Fruit fly (Drosophila melanogaster) whole organism, larva: Measurements from ENCODE around the gene Prosbeta2R2.

ENCODE experiments used
- noc ChIP-seq: fragments of 200-800 bp; sonication (Bioruptor generic); optimal IDR thresholded peaks from 3 replicates; lab custom pipeline; 2019; ENCODE audit warnings: missing biosample characterization, mild to moderate bottlenecking, missing genetic modification characterization, moderate library complexity

Prosbeta2R2 gene

dm6 chr3R:5219466-5219865, at the start of gene Prosbeta2R2, which contains the start of gene CG1116:
Gene Prosbeta2R2, minus strand, starts transcription at chr3R:5219528.
Gene CG1116, plus strand, starts transcription at chr3R:5219657.
- no peak for TF ChIP-seq noc (tag; lab: Kevin White, UChicago)

DNA sequence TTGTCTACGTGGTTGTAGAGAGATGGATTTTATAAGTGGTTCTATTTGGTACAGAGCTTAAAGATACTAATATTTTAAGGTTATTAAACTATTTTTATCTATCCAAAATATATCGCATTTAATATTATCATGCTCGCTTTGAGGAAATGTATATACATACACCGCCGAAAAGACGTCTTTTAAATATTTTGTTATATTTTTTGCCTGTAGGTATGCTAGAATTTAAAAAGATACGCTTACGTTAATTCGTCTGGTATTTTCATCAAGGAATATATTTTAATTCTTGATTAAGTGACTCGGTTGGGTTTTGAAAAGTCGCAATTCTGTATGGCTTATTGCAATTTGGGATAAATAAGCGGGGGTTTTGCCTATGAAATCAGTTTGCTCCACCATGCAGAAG, 49.2 kb upstream of the Prosbeta2R2 start:
- no peak for TF ChIP-seq noc (tag; lab: Kevin White, UChicago)

DNA sequence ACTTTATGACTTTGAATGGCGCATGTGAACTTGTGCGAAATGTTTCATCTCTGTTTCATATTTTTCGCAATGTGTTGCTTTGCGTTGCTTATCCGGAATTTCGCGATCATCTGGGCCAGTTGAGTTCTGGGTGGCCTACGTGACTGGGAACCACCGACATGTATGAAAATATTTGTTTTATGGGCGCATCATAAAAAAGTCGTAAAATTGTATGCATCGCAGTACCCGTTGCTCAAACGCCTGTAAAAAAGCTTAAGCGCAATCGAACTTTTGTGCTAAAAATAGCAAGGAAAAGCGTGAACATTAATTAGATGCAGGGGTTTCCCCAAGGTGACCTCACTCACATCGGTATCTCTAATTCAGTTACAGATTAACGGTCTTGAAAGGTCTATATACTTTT, 47.0 kb upstream of the Prosbeta2R2 start:
- TF ChIP-seq noc (tag; lab: Kevin White, UChicago), result no peak

dm6 chr3R:5264251-5265098, 45.1 kb upstream of the Prosbeta2R2 start:
- TF ChIP-seq noc (tag; lab: Kevin White, UChicago), result peak; percentile 72

DNA sequence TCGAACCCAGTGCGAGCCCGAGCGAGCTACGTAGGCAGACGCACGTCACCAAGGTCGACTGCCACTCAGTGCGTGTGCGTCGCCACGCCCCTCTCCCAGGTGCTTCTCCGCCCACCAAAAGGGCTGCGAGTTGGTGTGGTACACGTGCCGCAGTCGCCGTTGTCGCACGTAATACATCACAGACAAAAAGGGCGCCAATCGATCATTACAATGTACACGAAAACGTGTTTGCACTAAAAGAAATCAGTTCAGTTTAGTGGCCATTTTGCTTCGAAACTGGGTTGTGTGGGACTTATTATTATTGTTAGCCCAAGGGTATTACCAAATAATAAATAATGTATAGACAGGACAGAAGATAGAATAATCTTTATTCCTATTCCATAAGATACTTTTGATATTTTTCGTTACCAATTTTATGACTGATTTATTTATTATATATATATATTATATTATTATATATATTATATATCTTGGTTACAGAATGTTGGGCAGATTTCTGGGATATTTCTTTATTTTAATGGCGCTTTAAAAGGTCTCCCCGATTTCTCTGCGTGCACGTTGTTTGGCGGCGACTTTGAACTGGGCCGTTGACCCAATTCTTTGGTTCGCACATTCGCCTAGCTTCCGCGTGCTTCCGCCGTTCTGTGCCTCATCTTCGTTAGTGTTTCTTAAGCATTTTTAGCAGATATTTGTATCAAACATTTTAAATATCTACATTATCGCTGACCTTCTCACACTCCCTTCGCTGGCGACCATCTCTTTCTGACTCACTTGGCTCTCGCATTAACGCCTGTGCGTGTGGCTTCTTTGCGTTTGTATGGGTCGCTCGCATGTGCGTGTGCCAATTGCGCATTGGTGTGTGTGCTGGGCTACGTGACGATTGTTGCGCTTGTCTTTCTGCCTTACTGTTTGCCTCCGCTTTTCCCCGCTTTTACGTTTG, 44.3 kb upstream of the Prosbeta2R2 start:
- no peak for TF ChIP-seq noc (tag; lab: Kevin White, UChicago)

dm6 chr3R:5262592-5262991, 43.3 kb upstream of the Prosbeta2R2 start, which contains the start of gene Tim17a2:
Gene Tim17a2, minus strand, starts transcription at chr3R:5262692.
- no peak for TF ChIP-seq noc (tag; lab: Kevin White, UChicago)

DNA sequence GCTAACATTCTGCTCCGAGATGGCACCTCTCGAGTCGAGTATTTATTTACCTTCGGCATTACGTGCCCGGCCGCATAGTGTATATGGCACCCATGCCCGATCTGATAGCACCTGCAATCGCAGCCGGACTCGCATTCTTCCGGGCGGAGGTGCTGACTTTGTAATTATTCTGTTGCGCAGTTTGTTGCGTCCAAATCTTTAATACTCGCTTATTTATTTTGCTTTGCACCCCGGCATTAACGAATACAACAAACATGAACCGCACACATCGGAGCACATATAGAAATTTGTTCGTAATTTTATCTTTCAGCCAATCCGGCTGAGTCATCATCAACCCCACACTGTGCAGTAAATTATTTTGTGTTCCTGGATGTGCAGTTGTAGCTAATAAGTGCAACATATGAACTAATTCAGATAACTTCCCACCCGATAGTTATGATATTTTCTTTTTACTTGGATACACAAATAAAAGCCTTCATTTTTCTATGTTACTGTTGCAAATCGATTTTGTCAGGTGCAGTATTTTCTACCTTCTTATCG, 42.7 kb upstream of the Prosbeta2R2 start:
- no peak for TF ChIP-seq noc (tag; lab: Kevin White, UChicago)

dm6 chr3R:5261262-5261661, 41.9 kb upstream of the Prosbeta2R2 start:
- no peak for TF ChIP-seq noc (tag; lab: Kevin White, UChicago)

DNA sequence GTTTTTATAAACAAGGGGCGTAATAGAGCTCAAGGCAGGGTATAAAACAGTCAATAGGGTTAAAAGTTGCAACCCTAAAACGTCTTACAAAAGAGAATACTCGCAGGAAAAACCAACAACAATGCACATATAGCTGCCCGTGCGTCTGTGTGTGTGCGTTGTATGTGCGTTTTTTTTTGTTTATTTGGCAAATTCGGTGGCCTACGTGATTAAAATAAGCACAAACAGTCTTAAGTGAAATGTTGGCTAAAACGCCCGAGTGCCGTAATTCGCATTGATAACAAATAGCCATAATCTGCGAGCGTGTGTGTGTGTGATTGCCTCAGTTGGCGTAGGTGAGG, 37.8 kb upstream of the Prosbeta2R2 start:
- TF ChIP-seq noc (tag; lab: Kevin White, UChicago), result no peak

dm6 chr3R:5256462-5257146, 37.3 kb upstream of the Prosbeta2R2 start, which contains the start of the genes Enoph and Hph:
Gene Enoph, minus strand, starts transcription at chr3R:5256681.
Gene Hph, plus strand, starts transcription at chr3R:5257037.
- TF ChIP-seq noc (tag; lab: Kevin White, UChicago), result peak; percentile 77

DNA sequence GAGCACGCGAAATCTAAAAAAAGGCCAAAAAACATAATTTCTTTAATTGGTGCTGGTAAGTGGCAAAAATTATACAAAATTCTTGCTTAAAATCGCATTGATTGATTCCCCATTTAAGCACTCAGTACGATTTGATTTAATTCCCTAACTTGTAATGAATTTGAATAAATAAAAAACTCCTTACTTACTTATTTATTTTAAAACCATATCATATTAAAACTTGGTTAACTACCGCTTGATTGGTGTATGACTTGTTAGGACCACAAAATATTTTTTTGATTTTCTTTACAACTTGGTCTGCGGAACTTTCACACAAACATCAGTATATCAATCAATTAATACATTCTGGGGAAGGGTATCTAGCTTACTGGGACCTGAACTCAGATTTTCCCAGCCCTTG, 33.5 kb upstream of the Prosbeta2R2 start, which contains the start of gene CG1113:
Gene CG1113 (plus strand): TSS at position 301 of the 400 bp plus-strand sequence.
- no peak for TF ChIP-seq noc (tag; lab: Kevin White, UChicago)

DNA sequence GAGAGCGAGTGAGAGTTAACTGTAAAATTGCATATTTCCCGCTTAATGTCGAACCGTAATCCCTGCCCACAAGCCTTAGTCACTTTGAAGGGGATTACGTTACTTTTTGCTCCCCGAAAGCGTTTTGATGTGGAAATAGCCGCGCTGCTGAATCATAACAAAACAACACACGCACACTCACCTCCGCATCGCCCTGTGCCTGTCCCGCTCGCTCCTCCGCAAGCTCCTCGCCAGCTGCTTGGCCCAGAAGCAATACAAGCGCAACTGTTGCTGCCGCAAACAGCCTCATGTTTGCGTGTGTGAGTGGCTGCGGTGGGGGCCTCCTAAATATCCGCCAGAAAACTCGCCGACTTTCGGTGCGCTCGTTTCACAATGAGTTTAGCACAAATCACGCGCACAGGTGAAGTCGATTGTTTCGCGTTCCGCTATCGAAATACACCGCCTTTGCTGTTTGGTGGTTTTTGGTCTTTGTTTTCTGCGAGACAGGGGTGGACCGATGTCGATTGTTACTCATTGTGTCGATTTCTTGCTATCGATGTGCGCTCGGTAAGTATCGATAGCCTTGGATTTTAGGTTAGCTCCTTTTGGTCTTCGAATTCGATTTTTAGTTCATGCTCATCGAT, 32.0 kb upstream of the Prosbeta2R2 start, which contains the start of gene CtsF:
Gene CtsF (minus strand): TSS at position 503 of the 623 bp plus-strand sequence.
- peak; percentile 67 for TF ChIP-seq noc (tag; lab: Kevin White, UChicago)

- peak; percentile 26 for TF ChIP-seq noc (tag; lab: Kevin White, UChicago)
These were observed 31.4 kb upstream of the Prosbeta2R2 start for dm6 chr3R:5250530-5251242.

DNA sequence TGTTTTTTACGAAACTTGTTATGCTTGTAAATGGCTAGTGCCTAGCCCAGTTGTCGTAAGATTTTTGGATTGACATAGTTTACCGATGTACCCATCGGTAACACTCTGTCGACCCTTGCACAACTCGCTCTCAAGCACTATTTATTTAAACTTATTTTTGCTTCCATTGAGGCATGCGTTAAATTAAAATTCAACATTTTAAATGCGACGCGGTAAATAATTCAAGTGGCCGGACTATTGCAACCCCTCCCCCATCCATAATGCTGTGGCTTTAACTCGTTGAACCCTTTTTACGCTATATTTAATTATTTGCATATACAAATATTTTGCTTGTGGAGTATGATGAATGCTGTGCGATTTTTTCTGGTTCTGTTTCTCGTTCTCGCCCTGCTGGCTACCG, 30.0 kb upstream of the Prosbeta2R2 start:
- no peak for TF ChIP-seq noc (tag; lab: Kevin White, UChicago)
